Fruit fly (Drosophila melanogaster): ENCODE measurements around the gene CG14710.

Gene CG14710

DNA sequence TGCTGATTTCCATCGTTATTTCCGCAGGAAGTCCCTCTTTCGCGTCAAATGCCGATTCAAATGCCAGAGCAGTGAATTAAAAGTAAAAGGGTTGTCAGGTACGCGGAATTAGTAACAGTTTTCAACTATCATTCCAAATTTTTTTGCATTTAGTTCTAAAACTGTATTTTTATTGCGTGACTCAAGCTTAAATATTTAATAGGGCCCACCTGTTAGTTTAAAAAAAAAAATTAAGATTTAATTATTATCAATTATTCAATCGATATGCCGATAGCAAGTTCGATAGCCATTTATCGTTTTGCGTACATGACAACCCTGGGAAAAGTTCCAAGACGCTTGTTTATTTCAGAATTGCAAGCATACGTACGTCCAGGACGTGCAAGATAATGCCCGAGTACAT lies 3.1 kb downstream of the CG14710 start, which contains the start of gene CG14711 (continued):
- peak; percentile 45 for TF ChIP-seq Side (GFP tag; optimal IDR thresholded peaks at IDR 0.05)
- no peak for TF ChIP-seq CG4282 (GFP tag; optimal IDR thresholded peaks at IDR 0.05)
- TF ChIP-seq Doc3 (GFP tag; IDR thresholded peaks at IDR 0.05; ENCODE audit: partially characterized antibody) = peak; percentile 79
- peak; percentile 96 for TF ChIP-seq MBD-R2 (GFP tag; IDR thresholded peaks at IDR 0.05)
- TF ChIP-seq Kr (GFP tag; optimal IDR thresholded peaks at IDR 0.05) = no peak
- TF ChIP-seq CG30403 (GFP tag; optimal IDR thresholded peaks at IDR 0.05) = peak; percentile 93
- TF ChIP-seq Dref (GFP tag; IDR thresholded peaks at IDR 0.05) = peak; percentile 77
- TF ChIP-seq CG11504 (tag; optimal IDR thresholded peaks at IDR 0.05) = peak; percentile 84
- TF ChIP-seq bcd (GFP tag; optimal IDR thresholded peaks at IDR 0.05) = peak; percentile 80
- TF ChIP-seq CG4707 (GFP tag; optimal IDR thresholded peaks at IDR 0.05) = peak; percentile 33
- no peak for TF ChIP-seq eve (GFP tag; optimal IDR thresholded peaks at IDR 0.05)
- peak; percentile 71 for TF ChIP-seq onecut (GFP tag; IDR thresholded peaks at IDR 0.05)
- TF ChIP-seq gsb (GFP tag; IDR thresholded peaks at IDR 0.05) = 0 out of 2 replicates have a peak, but pooled peaks have one; percentile 28
- TF ChIP-seq nom (GFP tag; optimal IDR thresholded peaks at IDR 0.05) = peak; percentile 49
- peak; percentile 84 for TF ChIP-seq Scr (GFP tag; IDR thresholded peaks at IDR 0.05; ENCODE audit: partially characterized antibody)
- TF ChIP-seq pnt (GFP tag; optimal IDR thresholded peaks at IDR 0.05) = peak; percentile 47
- peak; percentile 85 for TF ChIP-seq CG1602 (GFP tag; optimal IDR thresholded peaks at IDR 0.05)
- peak; percentile 98 for TF ChIP-seq CG14710 (tag; optimal IDR thresholded peaks at IDR 0.05)
- peak; percentile 84 for TF ChIP-seq CG14441 (GFP tag; IDR thresholded peaks at IDR 0.05)
- peak; percentile 89 for TF ChIP-seq slbo (GFP tag; IDR thresholded peaks at IDR 0.05)
- peak; percentile 58 for TF ChIP-seq Bgb (GFP tag; IDR thresholded peaks at IDR 0.05; ENCODE audit: partially characterized antibody)
- TF ChIP-seq vvl (GFP tag; IDR thresholded peaks at IDR 0.05) = peak; percentile 93
- peak; percentile 72 for TF ChIP-seq CG6254 (GFP tag; optimal IDR thresholded peaks at IDR 0.05)
- TF ChIP-seq kah (GFP tag; optimal IDR thresholded peaks at IDR 0.05) = peak; percentile 56
- peak; percentile 78 for TF ChIP-seq tap (tag; optimal IDR thresholded peaks at IDR 0.05)
- TF ChIP-seq ase (GFP tag; IDR thresholded peaks at IDR 0.05) = peak; percentile 87
- TF ChIP-seq CG10321 (GFP tag; IDR thresholded peaks at IDR 0.05) = peak; percentile 30; the same call in 1 of the 2 replicates
- peak; percentile 41 for TF ChIP-seq CG1792 (GFP tag; optimal IDR thresholded peaks at IDR 0.05)
- TF ChIP-seq Sry-δ (GFP tag; optimal IDR thresholded peaks at IDR 0.05) = peak; percentile 53
- TF ChIP-seq CTCF (GFP tag; optimal IDR thresholded peaks at IDR 0.05) = peak; percentile 6
- peak; percentile 85 for TF ChIP-seq CG11456 (GFP tag; IDR thresholded peaks at IDR 0.05)
- TF ChIP-seq az2 (GFP tag; optimal IDR thresholded peaks at IDR 0.05) = peak; percentile 90
- peak; percentile 20 for TF ChIP-seq crc (GFP tag; optimal IDR thresholded peaks at IDR 0.05)
- TF ChIP-seq Myb (GFP tag; optimal IDR thresholded peaks at IDR 0.05) = peak; percentile 49
- peak; percentile 83 for TF ChIP-seq CG18262 (tag; optimal IDR thresholded peaks at IDR 0.05)
- peak; percentile 60 for TF ChIP-seq fu2 (GFP tag; optimal IDR thresholded peaks at IDR 0.05)
- TF ChIP-seq CG11398 (GFP tag; optimal IDR thresholded peaks at IDR 0.05) = peak; percentile 35
- peak; percentile 59 for TF ChIP-seq CG7271 (tag; optimal IDR thresholded peaks at IDR 0.05)
- TF ChIP-seq CG2116 (GFP tag; optimal IDR thresholded peaks at IDR 0.05) = peak; percentile 96
- TF ChIP-seq al (GFP tag; IDR thresholded peaks at IDR 0.05) = peak; percentile 79
- peak; percentile 80 for TF ChIP-seq CG4730 (GFP tag; IDR thresholded peaks at IDR 0.05)
- TF ChIP-seq CG17829 (tag; optimal IDR thresholded peaks at IDR 0.05) = peak; percentile 90
- TF ChIP-seq ssp (GFP tag; IDR thresholded peaks at IDR 0.05) = peak; percentile 52
- peak; percentile 66 for TF ChIP-seq CG7987 (GFP tag; optimal IDR thresholded peaks at IDR 0.05)
- TF ChIP-seq eyg (GFP tag; optimal IDR thresholded peaks at IDR 0.05) = peak; percentile 38
- peak; percentile 88 for TF ChIP-seq CG8924 (tag; optimal IDR thresholded peaks at IDR 0.05)
- TF ChIP-seq Six4 (GFP tag; optimal IDR thresholded peaks at IDR 0.05) = peak; percentile 81
- no peak for TF ChIP-seq toy (GFP tag; IDR thresholded peaks at IDR 0.05)
- TF ChIP-seq CG17568 (GFP tag; optimal IDR thresholded peaks at IDR 0.05) = no peak
- peak; percentile 90 for TF ChIP-seq CG2712 (tag; optimal IDR thresholded peaks at IDR 0.05)
- TF ChIP-seq Max (GFP tag; optimal IDR thresholded peaks at IDR 0.05) = peak; percentile 87
